Worm (Caenorhabditis elegans) whole organism, L1 larva: ENCODE data around the gene dhs-20.

Experiments
- egl-27 ChIP-seq, 2 experiments: fragments of 150-350 bp in 1 of 2; sonication (generic microtip); optimal IDR thresholded peaks; 3 replicates each; lab custom pipeline; 2017 to 2018; ENCODE audit warnings: missing biosample characterization in 2 of 2, missing genetic modification characterization in 2 of 2, missing genetic modification reagents in 2 of 2
- nhr-12 ChIP-seq: sonication (generic microtip); optimal IDR thresholded peaks from 2 replicates; lab custom pipeline; 2017; ENCODE audit warnings: missing biosample characterization, missing genetic modification characterization
- nhr-237 ChIP-seq: fragments of 150-350 bp; optimal IDR thresholded peaks from 2 replicates; lab custom pipeline; 2014; ENCODE audit warnings: missing biosample characterization, missing genetic modification characterization
- nhr-47 ChIP-seq: sonication (generic microtip); optimal IDR thresholded peaks from 2 replicates; lab custom pipeline; 2016; ENCODE audit warnings: mild to moderate bottlenecking, missing genetic modification characterization, moderate library complexity, missing compliant biosample characterization
- nhr-90 ChIP-seq: sonication (generic microtip); optimal IDR thresholded peaks from 2 replicates; lab custom pipeline; 2016; ENCODE audit warnings: mild to moderate bottlenecking, missing genetic modification characterization, missing compliant biosample characterization; ENCODE audit not compliant: poor library complexity

DNA sequence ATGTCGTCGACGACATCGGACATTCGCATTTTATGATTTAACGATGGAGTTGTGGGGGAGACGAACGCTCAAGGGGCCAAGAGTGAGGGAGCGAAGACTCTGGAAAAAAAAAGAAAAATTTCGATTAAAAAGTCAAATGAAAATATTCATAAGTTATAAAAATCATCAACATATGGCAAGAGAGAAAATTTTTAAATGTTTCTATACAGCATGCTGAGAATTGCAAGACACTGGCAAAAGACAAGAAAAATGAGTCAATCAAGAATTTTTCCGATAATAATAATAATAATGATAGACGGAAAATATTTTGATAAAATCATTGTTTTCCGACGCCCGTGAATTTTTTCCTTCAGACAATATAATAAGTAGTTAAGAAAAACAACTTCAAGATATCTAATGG lies 32.8 kb upstream of the dhs-20 start, which contains the start of gene sipa-1:
- TF ChIP-seq nhr-90 (tag; lab: Kevin White, UChicago), result no peak
- no peak for TF ChIP-seq nhr-12 (tag; lab: Kevin White, UChicago)
- TF ChIP-seq egl-27 (tag; optimal IDR thresholded peaks at IDR 0.05; lab: Kevin White, UChicago), result no peak
- no peak for TF ChIP-seq nhr-47 (tag; lab: Kevin White, UChicago)
- TF ChIP-seq nhr-237, result no peak
